Worm (Caenorhabditis elegans) whole organism, L4 larva: ENCODE data around the gene K09F6.7.

Source experiments
- Y105C5A.15 ChIP-seq: fragments of 200-800 bp; sonication (Bioruptor generic); IDR thresholded peaks from 2 replicates; pipeline ENCODE4 v1.3.6; 2022; ENCODE audit warnings: missing genetic modification characterization, missing compliant biosample characterization
- Y48G9A.11 ChIP-seq: fragments of 200-800 bp; sonication (Bioruptor generic); IDR thresholded peaks from 2 replicates; pipeline ENCODE4 v1.3.6; 2022; ENCODE audit warnings: missing genetic modification reagents, missing genetic modification characterization, missing compliant biosample characterization
- aha-1 ChIP-seq: fragments of 150-350 bp; peaks from one replicate; lab custom pipeline; 2014; ENCODE audit warnings: missing biosample characterization, missing genetic modification characterization
- ceh-62 ChIP-seq: sonication (generic microtip); optimal IDR thresholded peaks from 2 replicates; lab custom pipeline; 2017; ENCODE audit warnings: missing biosample characterization, missing genetic modification characterization
- ctbp-1 ChIP-seq: fragments of 200-800 bp; sonication (Bioruptor generic); IDR thresholded peaks from 2 replicates; pipeline ENCODE4 v1.3.6; 2022; ENCODE audit warnings: missing genetic modification reagents, missing genetic modification characterization, missing compliant biosample characterization
- daf-16 ChIP-seq, 3 experiments: sonication (generic microtip); optimal IDR thresholded peaks; 2 replicates each; lab custom pipeline; 2016 to 2017; ENCODE audit warnings: missing genetic modification characterization in 3 of 3, missing genetic modification reagents in 3 of 3, mild to moderate bottlenecking in 2 of 3, missing compliant biosample characterization in 2 of 3, missing biosample characterization in 1 of 3, moderate library complexity in 1 of 3
- dmd-6 ChIP-seq: fragments of 200-800 bp; sonication (Bioruptor generic); IDR thresholded peaks from 2 replicates; pipeline ENCODE4 v1.3.6; 2022; ENCODE audit warnings: missing genetic modification reagents, missing genetic modification characterization, missing compliant biosample characterization
- dpl-1 ChIP-seq: fragments of 150-350 bp; optimal IDR thresholded peaks from 2 replicates; lab custom pipeline; 2014; ENCODE audit warnings: missing biosample characterization, missing genetic modification reagents, missing genetic modification characterization
- dve-1 ChIP-seq: sonication (generic microtip); optimal IDR thresholded peaks from 2 replicates; lab custom pipeline; 2017; ENCODE audit warnings: antibody characterized with exemption, mild to moderate bottlenecking, missing genetic modification characterization, missing compliant biosample characterization; ENCODE audit not compliant: insufficient read depth
- gei-8 ChIP-seq: fragments of 200-800 bp; sonication (Bioruptor generic); optimal IDR thresholded peaks from 2 replicates; lab custom pipeline; 2018; ENCODE audit warnings: mild to moderate bottlenecking, missing genetic modification characterization, missing compliant biosample characterization
- hlh-11 ChIP-seq: fragments of 200-800 bp; sonication (Bioruptor generic); optimal IDR thresholded peaks from 2 replicates; lab custom pipeline; 2018; ENCODE audit warnings: mild to moderate bottlenecking, missing genetic modification characterization, missing compliant biosample characterization
- hmg-1.1 ChIP-seq: fragments of 200-800 bp; sonication (Bioruptor generic); IDR thresholded peaks from 2 replicates; pipeline ENCODE4 v1.3.6; 2022; ENCODE audit warnings: missing genetic modification reagents, missing genetic modification characterization, missing compliant biosample characterization
- jun-1 ChIP-seq: fragments of 150-350 bp; optimal IDR thresholded peaks from 2 replicates; lab custom pipeline; 2014; ENCODE audit warnings: missing biosample characterization, missing genetic modification reagents, missing genetic modification characterization
- lin-1 ChIP-seq: fragments of 200-800 bp; sonication (Bioruptor generic); IDR thresholded peaks from 2 replicates; pipeline ENCODE4 v1.3.6; 2022; ENCODE audit warnings: missing genetic modification reagents, missing genetic modification characterization, missing compliant biosample characterization
- lin-13 ChIP-seq: fragments of 150-350 bp; optimal IDR thresholded peaks from 2 replicates; lab custom pipeline; 2014; ENCODE audit warnings: missing biosample characterization, missing genetic modification reagents, missing genetic modification characterization
- lin-39 ChIP-seq: fragments of 150-350 bp; optimal IDR thresholded peaks from 2 replicates; lab custom pipeline; 2014; ENCODE audit warnings: missing biosample characterization, missing genetic modification reagents, missing genetic modification characterization
- lsy-2 ChIP-seq, 2 experiments: fragments of 150-350 bp in 1 of 2; sonication (generic microtip) in 1 of 2; optimal IDR thresholded peaks; 2 replicates each; lab custom pipeline; 2014 to 2017; ENCODE audit warnings: missing biosample characterization in 2 of 2, missing genetic modification characterization in 2 of 2
- madf-9 ChIP-seq: fragments of 200-800 bp; sonication (Bioruptor generic); conservative IDR thresholded peaks from 2 replicates; pipeline ENCODE4 v1.3.6; 2022; ENCODE audit warnings: missing genetic modification reagents, missing genetic modification characterization, missing compliant biosample characterization
- mxl-2 ChIP-seq: fragments of 200-800 bp; sonication (Bioruptor generic); conservative IDR thresholded peaks from 2 replicates; pipeline ENCODE4 v1.3.6; 2022; ENCODE audit warnings: missing genetic modification reagents, missing genetic modification characterization, missing compliant biosample characterization
- mxl-3 ChIP-seq: fragments of 200-800 bp; sonication (Bioruptor generic); optimal IDR thresholded peaks from 2 replicates; lab custom pipeline; 2018; ENCODE audit warnings: mild to moderate bottlenecking, missing genetic modification characterization, missing compliant biosample characterization
- nhr-10 ChIP-seq: fragments of 150-350 bp; optimal IDR thresholded peaks from 2 replicates; lab custom pipeline; 2014; ENCODE audit warnings: missing biosample characterization, missing genetic modification characterization
- nhr-102 ChIP-seq: sonication (generic microtip); optimal IDR thresholded peaks from 2 replicates; lab custom pipeline; 2016; ENCODE audit warnings: mild to moderate bottlenecking, missing genetic modification characterization, moderate library complexity, missing compliant biosample characterization
- nhr-11 ChIP-seq: fragments of 150-350 bp; optimal IDR thresholded peaks from 2 replicates; lab custom pipeline; 2014; ENCODE audit warnings: missing biosample characterization, missing genetic modification characterization
- nhr-111 ChIP-seq: fragments of 200-800 bp; sonication (Bioruptor generic); optimal IDR thresholded peaks from 2 replicates; lab custom pipeline; 2018; ENCODE audit warnings: mild to moderate bottlenecking, missing genetic modification characterization, missing compliant biosample characterization
- nhr-237 ChIP-seq: sonication (generic microtip); optimal IDR thresholded peaks from 2 replicates; lab custom pipeline; 2017; ENCODE audit warnings: missing biosample characterization, missing genetic modification characterization
- nhr-28 ChIP-seq: fragments of 150-350 bp; optimal IDR thresholded peaks from 2 replicates; lab custom pipeline; 2014; ENCODE audit warnings: missing biosample characterization, missing genetic modification characterization
- nhr-42 ChIP-seq: fragments of 200-800 bp; sonication (Bioruptor generic); IDR thresholded peaks from 2 replicates; pipeline ENCODE4 v1.3.6; 2022; ENCODE audit warnings: missing genetic modification characterization, missing compliant biosample characterization
- nhr-6 ChIP-seq: fragments of 150-350 bp; optimal IDR thresholded peaks from 2 replicates; lab custom pipeline; 2014; ENCODE audit warnings: missing biosample characterization, missing genetic modification characterization
- pqm-1 ChIP-seq: sonication (generic microtip); optimal IDR thresholded peaks from 2 replicates; lab custom pipeline; 2017; ENCODE audit warnings: missing biosample characterization, missing genetic modification characterization
- set-16 ChIP-seq: fragments of 200-800 bp; sonication (Bioruptor generic); IDR thresholded peaks from 2 replicates; pipeline ENCODE4 v1.3.6; 2022; ENCODE audit warnings: missing genetic modification reagents, missing genetic modification characterization, missing compliant biosample characterization
- snpc-4 ChIP-seq: fragments of 150-350 bp; optimal IDR thresholded peaks from 2 replicates; lab custom pipeline; 2014; ENCODE audit warnings: missing biosample characterization, missing genetic modification characterization
- tag-97 ChIP-seq: fragments of 200-800 bp; sonication (Bioruptor generic); IDR thresholded peaks from 2 replicates; pipeline ENCODE4 v1.3.6; 2022; ENCODE audit warnings: missing genetic modification characterization, missing compliant biosample characterization
- ztf-7 ChIP-seq: fragments of 150-350 bp; optimal IDR thresholded peaks from 2 replicates; lab custom pipeline; 2014; ENCODE audit warnings: missing biosample characterization, missing genetic modification characterization

K09F6.7 gene

ce11 chrII:2305507-2305906, 13.6 kb upstream of the K09F6.7 start:
- TF ChIP-seq nhr-102 (tag; lab: Kevin White, UChicago): no peak
- TF ChIP-seq lin-13: no peak
- TF ChIP-seq pqm-1: peak; percentile 93
- TF ChIP-seq dmd-6 (GFP tag; lab: Robert Waterston, UW): peak; percentile 10; the same call in 1 of the 2 replicates
- peak; percentile 26; the same call in 1 of the 2 replicates for TF ChIP-seq lin-1 (GFP tag; lab: Robert Waterston, UW)
- TF ChIP-seq nhr-28 (tag; lab: Kevin White, UChicago): peak; percentile 61
- TF ChIP-seq aha-1 (tag; lab: Kevin White, UChicago): peak; percentile 10
- no peak for TF ChIP-seq daf-16 (GFP tag; optimal IDR thresholded peaks at IDR 0.05; lab: Kevin White, UChicago)
- TF ChIP-seq daf-16 (tag; optimal IDR thresholded peaks at IDR 0.05; lab: Kevin White, UChicago): peak; percentile 52

ce11 chrII:2304575-2304974, 12.6 kb upstream of the K09F6.7 start:
- TF ChIP-seq aha-1 (tag; lab: Kevin White, UChicago) (peak; percentile 23), dpl-1 (GFP tag; lab: Kevin White, UChicago) (no peak), snpc-4 (tag; lab: Kevin White, UChicago) (no peak), hmg-1.1 (no peak), set-16 (no peak)

- TF ChIP-seq nhr-111 (GFP tag; lab: Kevin White, UChicago): no peak
- no peak for TF ChIP-seq tag-97 (GFP tag; lab: Robert Waterston, UW)
- no peak for TF ChIP-seq lin-39
- no peak for TF ChIP-seq ctbp-1 (GFP tag; lab: Robert Waterston, UW)
- TF ChIP-seq madf-9: no peak
- no peak for TF ChIP-seq lsy-2 (tag; optimal IDR thresholded peaks at IDR 0.05; lab: Kevin White, UChicago)
- no peak for TF ChIP-seq nhr-102 (tag; lab: Kevin White, UChicago)
- TF ChIP-seq mxl-3 (GFP tag; lab: Kevin White, UChicago): no peak
- no peak for TF ChIP-seq Y105C5A.15 (GFP tag; lab: Robert Waterston, UW)
- no peak for TF ChIP-seq aha-1 (tag; lab: Kevin White, UChicago)
- TF ChIP-seq nhr-237 (tag; lab: Kevin White, UChicago): no peak
Measured at ce11 chrII:2302330-2302729, 10.4 kb upstream of the K09F6.7 start, which contains the start of gene B0281.6. TSS of gene B0281.6 (minus strand) at chrII:2302430.

ce11 chrII:2300861-2301260, 8.9 kb upstream of the K09F6.7 start, which contains the start of gene B0281.5:
TSS of gene B0281.5 (minus strand) at chrII:2300961.
- no peak for TF ChIP-seq gei-8 (GFP tag; lab: Kevin White, UChicago)
- no peak for TF ChIP-seq hmg-1.1
- peak; percentile 29 for TF ChIP-seq aha-1 (tag; lab: Kevin White, UChicago)
- no peak for TF ChIP-seq nhr-6 (tag; lab: Kevin White, UChicago)

- no peak for TF ChIP-seq Y48G9A.11
- no peak for TF ChIP-seq ztf-7 (tag; lab: Kevin White, UChicago)
- TF ChIP-seq mxl-2 (GFP tag; lab: Robert Waterston, UW): no peak
- TF ChIP-seq nhr-10 (tag; lab: Kevin White, UChicago): no peak
- TF ChIP-seq ceh-62 (tag; lab: Kevin White, UChicago): no peak
- no peak for TF ChIP-seq hlh-11 (tag; lab: Kevin White, UChicago)
- TF ChIP-seq nhr-11 (tag; lab: Kevin White, UChicago): no peak
- no peak for TF ChIP-seq nhr-42 (GFP tag; lab: Robert Waterston, UW)
- TF ChIP-seq pqm-1: no peak
- no peak for TF ChIP-seq Y105C5A.15 (GFP tag; lab: Robert Waterston, UW)
- TF ChIP-seq dve-1 (tag; lab: Kevin White, UChicago): no peak
- TF ChIP-seq jun-1 (tag; lab: Kevin White, UChicago): no peak
Measured at ce11 chrII:2298742-2299141, 6.8 kb upstream of the K09F6.7 start, which contains the start of gene B0281.4. TSS of gene B0281.4 (minus strand) at chrII:2298842.
